Worm (Caenorhabditis elegans) whole organism, L3 larva: ENCODE data around the gene ilys-6.

Source experiments
- R02D3.7 ChIP-seq: fragments of 150-350 bp; optimal IDR thresholded peaks from 2 replicates; lab custom pipeline; 2014; ENCODE audit warnings: missing biosample characterization, missing genetic modification characterization
- ZK546.5 ChIP-seq: sonication (generic microtip); optimal IDR thresholded peaks from 2 replicates; lab custom pipeline; 2017; ENCODE audit warnings: missing biosample characterization, missing genetic modification characterization
- aly-2 ChIP-seq: fragments of 150-350 bp; optimal IDR thresholded peaks from 2 replicates; lab custom pipeline; 2014; ENCODE audit warnings: missing biosample characterization, missing genetic modification characterization
- ceh-16 ChIP-seq: sonication (generic microtip); optimal IDR thresholded peaks from 2 replicates; lab custom pipeline; 2017; ENCODE audit warnings: missing biosample characterization, missing genetic modification characterization
- ceh-28 ChIP-seq: fragments of 150-350 bp; optimal IDR thresholded peaks from 2 replicates; lab custom pipeline; 2014; ENCODE audit warnings: missing biosample characterization, missing genetic modification reagents, missing genetic modification characterization
- ceh-82 ChIP-seq: fragments of 150-350 bp; optimal IDR thresholded peaks from 2 replicates; lab custom pipeline; 2014; ENCODE audit warnings: missing biosample characterization, missing genetic modification characterization
- ceh-9 ChIP-seq: sonication (generic microtip); optimal IDR thresholded peaks from 2 replicates; lab custom pipeline; 2018; ENCODE audit warnings: missing biosample characterization, missing genetic modification characterization
- daf-12 ChIP-seq: fragments of 150-350 bp; optimal IDR thresholded peaks from 2 replicates; lab custom pipeline; 2014; ENCODE audit warnings: missing biosample characterization, missing genetic modification reagents, missing genetic modification characterization
- egl-27 ChIP-seq: sonication (generic microtip); optimal IDR thresholded peaks from 4 replicates; lab custom pipeline; 2017; ENCODE audit warnings: missing biosample characterization, missing genetic modification reagents, missing genetic modification characterization
- egl-5 ChIP-seq: fragments of 150-350 bp; optimal IDR thresholded peaks from 2 replicates; lab custom pipeline; 2017; ENCODE audit warnings: missing biosample characterization, missing genetic modification reagents, missing genetic modification characterization, inconsistent platforms
- elt-1 ChIP-seq: fragments of 150-350 bp; optimal IDR thresholded peaks from 2 replicates; lab custom pipeline; 2014; ENCODE audit warnings: missing biosample characterization, missing genetic modification characterization
- elt-2 ChIP-seq: sonication (generic microtip); optimal IDR thresholded peaks from 2 replicates; lab custom pipeline; 2016; ENCODE audit warnings: missing genetic modification reagents, mild to moderate bottlenecking, missing genetic modification characterization, missing compliant biosample characterization
- eor-1 ChIP-seq, 2 experiments: fragments of 150-350 bp; optimal IDR thresholded peaks; 2 replicates each; lab custom pipeline; 2014 to 2018; ENCODE audit warnings: missing biosample characterization in 2 of 2, missing genetic modification characterization in 2 of 2
- fkh-10 ChIP-seq: sonication (generic microtip); optimal IDR thresholded peaks from 2 replicates; lab custom pipeline; 2017; ENCODE audit warnings: missing biosample characterization, missing genetic modification reagents, missing genetic modification characterization
- fkh-2 ChIP-seq: fragments of 150-350 bp; optimal IDR thresholded peaks from 2 replicates; lab custom pipeline; 2014; ENCODE audit warnings: missing biosample characterization, missing genetic modification reagents, missing genetic modification characterization
- fos-1 ChIP-seq: fragments of 150-350 bp; optimal IDR thresholded peaks from 2 replicates; lab custom pipeline; 2014; ENCODE audit warnings: missing biosample characterization, missing genetic modification characterization
- hmg-11 ChIP-seq: sonication (generic microtip); optimal IDR thresholded peaks from 2 replicates; lab custom pipeline; 2016; ENCODE audit warnings: missing genetic modification characterization, missing compliant biosample characterization
- jun-1 ChIP-seq: fragments of 150-350 bp; optimal IDR thresholded peaks from 2 replicates; lab custom pipeline; 2014; ENCODE audit warnings: missing biosample characterization, missing genetic modification reagents, missing genetic modification characterization
- lin-39 ChIP-seq: fragments of 150-350 bp; optimal IDR thresholded peaks from 2 replicates; lab custom pipeline; 2018; ENCODE audit warnings: missing biosample characterization, missing genetic modification reagents, missing genetic modification characterization
- lsy-12 ChIP-seq: sonication (generic microtip); optimal IDR thresholded peaks from 2 replicates; lab custom pipeline; 2016; ENCODE audit warnings: mild to moderate bottlenecking, missing genetic modification characterization, missing compliant biosample characterization
- mdl-1 ChIP-seq: fragments of 150-350 bp; optimal IDR thresholded peaks from 2 replicates; lab custom pipeline; 2014; ENCODE audit warnings: missing biosample characterization, missing genetic modification characterization
- mml-1 ChIP-seq: fragments of 150-350 bp; sonication (generic microtip); optimal IDR thresholded peaks from 3 replicates; lab custom pipeline; 2014; ENCODE audit warnings: missing biosample characterization, missing genetic modification characterization
- nfya-1 ChIP-seq: sonication (generic microtip); optimal IDR thresholded peaks from 2 replicates; lab custom pipeline; 2017; ENCODE audit warnings: missing genetic modification characterization, mild to moderate bottlenecking, missing compliant biosample characterization, antibody characterized with exemption, moderate library complexity; ENCODE audit not compliant: insufficient read depth
- nhr-12 ChIP-seq: fragments of 150-350 bp; optimal IDR thresholded peaks from 2 replicates; lab custom pipeline; 2014; ENCODE audit warnings: missing biosample characterization, missing genetic modification characterization
- nhr-25 ChIP-seq: sonication (generic microtip); optimal IDR thresholded peaks from 2 replicates; lab custom pipeline; 2017; ENCODE audit warnings: missing biosample characterization, missing genetic modification characterization
- nhr-28 ChIP-seq: fragments of 150-350 bp; optimal IDR thresholded peaks from 2 replicates; lab custom pipeline; 2014; ENCODE audit warnings: missing biosample characterization, missing genetic modification characterization
- nhr-43 ChIP-seq: sonication (generic microtip); optimal IDR thresholded peaks from 2 replicates; lab custom pipeline; 2016; ENCODE audit warnings: mild to moderate bottlenecking, missing genetic modification characterization, missing compliant biosample characterization; ENCODE audit not compliant: poor library complexity, severe bottlenecking
- nhr-67 ChIP-seq: fragments of 150-350 bp; optimal IDR thresholded peaks from 2 replicates; lab custom pipeline; 2014; ENCODE audit warnings: missing biosample characterization, missing genetic modification characterization
- nhr-76 ChIP-seq: fragments of 150-350 bp; sonication (generic microtip); optimal IDR thresholded peaks from 5 replicates; lab custom pipeline; 2014; ENCODE audit warnings: missing biosample characterization, missing genetic modification characterization
- pha-4 ChIP-seq: fragments of 150-350 bp; optimal IDR thresholded peaks from 2 replicates; lab custom pipeline; 2014; ENCODE audit warnings: missing biosample characterization, missing genetic modification reagents, missing genetic modification characterization
- pqm-1 ChIP-seq: fragments of 150-350 bp; optimal IDR thresholded peaks from 2 replicates; lab custom pipeline; 2017; ENCODE audit warnings: missing biosample characterization, missing genetic modification characterization, inconsistent platforms
- skn-1 ChIP-seq: fragments of 150-350 bp; optimal IDR thresholded peaks from 2 replicates; lab custom pipeline; 2014; ENCODE audit warnings: missing biosample characterization, missing genetic modification characterization
- snpc-4 ChIP-seq: fragments of 150-350 bp; optimal IDR thresholded peaks from 2 replicates; lab custom pipeline; 2014; ENCODE audit warnings: missing biosample characterization, missing genetic modification characterization
- tbx-2 ChIP-seq: sonication (generic microtip); optimal IDR thresholded peaks from 2 replicates; lab custom pipeline; 2016; ENCODE audit warnings: mild to moderate bottlenecking, missing genetic modification characterization, missing compliant biosample characterization
- unc-39 ChIP-seq: sonication (generic microtip); optimal IDR thresholded peaks from 4 replicates; lab custom pipeline; 2017; ENCODE audit warnings: missing biosample characterization, missing genetic modification characterization
- zag-1 ChIP-seq: fragments of 150-350 bp; optimal IDR thresholded peaks from 2 replicates; lab custom pipeline; 2014; ENCODE audit warnings: missing biosample characterization, missing genetic modification characterization

The ilys-6 gene

ce11 chrIV:4076690-4077295 is 13.3 kb upstream of the ilys-6 start:
- no peak for TF ChIP-seq skn-1 (tag; lab: Kevin White, UChicago)

- TF ChIP-seq unc-39 (tag; lab: Kevin White, UChicago) = no peak
- no peak for TF ChIP-seq eor-1 (tag; optimal IDR thresholded peaks at IDR 0.05; lab: Kevin White, UChicago)
- TF ChIP-seq elt-1 = no peak
- TF ChIP-seq aly-2 (tag; lab: Kevin White, UChicago) = no peak
- TF ChIP-seq zag-1 (tag; lab: Kevin White, UChicago) = no peak
- no peak for TF ChIP-seq mdl-1 (tag; lab: Kevin White, UChicago)
- no peak for TF ChIP-seq egl-27 (tag; lab: Kevin White, UChicago)
- TF ChIP-seq hmg-11 (tag; lab: Kevin White, UChicago) = no peak
- TF ChIP-seq R02D3.7 = no peak
- no peak for TF ChIP-seq nhr-43 (tag; lab: Kevin White, UChicago)
- no peak for TF ChIP-seq ceh-9 (tag; lab: Kevin White, UChicago)
- no peak for TF ChIP-seq skn-1 (tag; lab: Kevin White, UChicago)
- TF ChIP-seq ZK546.5 (tag; lab: Kevin White, UChicago) = no peak
- TF ChIP-seq nfya-1 = no peak
- no peak for TF ChIP-seq tbx-2
- TF ChIP-seq nhr-67 (tag; lab: Kevin White, UChicago) = no peak
Observed at ce11 chrIV:4074610-4075009, 11.1 kb upstream of the ilys-6 start, which contains the start of gene W03D2.9. Gene W03D2.9 (minus strand): TSS chrIV:4074710.

ce11 chrIV:4072027-4072426 is 8.6 kb upstream of the ilys-6 start, which contains the start of gene pqn-75:
Gene pqn-75 (plus strand): TSS chrIV:4072327.
- no peak for TF ChIP-seq ceh-28
- TF ChIP-seq mml-1 = no peak
- TF ChIP-seq fkh-10 (GFP tag; lab: Kevin White, UChicago) = no peak
- TF ChIP-seq ceh-16 (tag; lab: Kevin White, UChicago) = no peak
- no peak for TF ChIP-seq egl-27 (tag; lab: Kevin White, UChicago)
- no peak for TF ChIP-seq ceh-9 (tag; lab: Kevin White, UChicago)
- no peak for TF ChIP-seq elt-1
- TF ChIP-seq pha-4 (tag; lab: Kevin White, UChicago) = no peak
- TF ChIP-seq ceh-82 (tag; lab: Kevin White, UChicago) = no peak
- no peak for TF ChIP-seq nhr-43 (tag; lab: Kevin White, UChicago)
- TF ChIP-seq pqm-1 = no peak
- no peak for TF ChIP-seq snpc-4 (tag; lab: Kevin White, UChicago)
- no peak for TF ChIP-seq nhr-25 (tag; lab: Kevin White, UChicago)
- TF ChIP-seq nhr-28 (tag; lab: Kevin White, UChicago) = no peak
- TF ChIP-seq aly-2 (tag; lab: Kevin White, UChicago) = no peak
- TF ChIP-seq skn-1 (tag; lab: Kevin White, UChicago) = no peak
- no peak for TF ChIP-seq nhr-76 (tag; lab: Kevin White, UChicago)
- no peak for TF ChIP-seq hmg-11 (tag; lab: Kevin White, UChicago)
- no peak for TF ChIP-seq fos-1 (tag; lab: Kevin White, UChicago)

- no peak for TF ChIP-seq ZK546.5 (tag; lab: Kevin White, UChicago)
- no peak for TF ChIP-seq mml-1
- TF ChIP-seq eor-1 (tag; optimal IDR thresholded peaks at IDR 0.05; lab: Kevin White, UChicago) = no peak
- TF ChIP-seq daf-12 (tag; lab: Kevin White, UChicago) = no peak
- no peak for TF ChIP-seq egl-5
- TF ChIP-seq nhr-12 (tag; lab: Kevin White, UChicago) = no peak
- no peak for TF ChIP-seq jun-1
- TF ChIP-seq fkh-2 (tag; lab: Kevin White, UChicago) = no peak
- TF ChIP-seq R02D3.7 = no peak
- no peak for TF ChIP-seq nfya-1
- TF ChIP-seq hmg-11 (tag; lab: Kevin White, UChicago) = no peak
- TF ChIP-seq nhr-76 (tag; lab: Kevin White, UChicago) = no peak
- TF ChIP-seq elt-2 = no peak
- TF ChIP-seq tbx-2 = no peak
- TF ChIP-seq mdl-1 (tag; lab: Kevin White, UChicago) = no peak
- no peak for TF ChIP-seq lin-39
- no peak for TF ChIP-seq skn-1 (tag; lab: Kevin White, UChicago)
- no peak for TF ChIP-seq elt-1
- TF ChIP-seq lsy-12 = no peak
- TF ChIP-seq nhr-67 (tag; lab: Kevin White, UChicago) = no peak
- TF ChIP-seq, all 47 proteins: peak for 0
Observed at ce11 chrIV:4070810-4071209, 7.3 kb upstream of the ilys-6 start.
